Worm (Caenorhabditis elegans): Measurements from ENCODE around the gene F11A10.6.

- TF ChIP-seq pha-4 (tag; optimal IDR thresholded peaks at IDR 0.05): no peak
- TF ChIP-seq ceh-82 (tag; optimal IDR thresholded peaks at IDR 0.05): no peak
- TF ChIP-seq ceh-9 (tag; optimal IDR thresholded peaks at IDR 0.05): no peak
- TF ChIP-seq pqm-1 (tag; optimal IDR thresholded peaks at IDR 0.05): no peak
- TF ChIP-seq nhr-25 (tag; optimal IDR thresholded peaks at IDR 0.05): no peak
- TF ChIP-seq nhr-28 (tag; optimal IDR thresholded peaks at IDR 0.05): no peak
- TF ChIP-seq ama-1 (optimal IDR thresholded peaks at IDR 0.05): no peak
- no peak for TF ChIP-seq elt-2 (tag; optimal IDR thresholded peaks at IDR 0.05)
- no peak for TF ChIP-seq mdl-1 (tag; optimal IDR thresholded peaks at IDR 0.05)
- TF ChIP-seq nhr-11 (tag; optimal IDR thresholded peaks at IDR 0.05): no peak
Measured at ce11 chrIV:12126740-12127472, 37.5 kb upstream of the F11A10.6 start.

All from whole organism, L3 larva.